Fruit fly (Drosophila melanogaster) whole organism, pupa: ENCODE measurements around the gene CG7492.

Source experiments
- CG13204 ChIP-seq: fragments of 200-800 bp; sonication (Bioruptor generic); optimal IDR thresholded peaks from 2 replicates; lab custom pipeline; 2018; ENCODE audit warnings: missing biosample characterization, mild to moderate bottlenecking, missing genetic modification characterization, moderate library complexity
- CG14655 ChIP-seq: fragments of 200-800 bp; sonication (Bioruptor generic); optimal IDR thresholded peaks from 3 replicates; lab custom pipeline; 2017; ENCODE audit warnings: mild to moderate bottlenecking, missing biosample characterization, missing genetic modification reagents, missing genetic modification characterization
- CG15710 ChIP-seq: fragments of 200-800 bp; sonication (Bioruptor generic); optimal IDR thresholded peaks from 2 replicates; lab custom pipeline; 2018; ENCODE audit warnings: missing biosample characterization, mild to moderate bottlenecking, missing genetic modification characterization, moderate library complexity
- CG17806 ChIP-seq: fragments of 200-800 bp; sonication (Bioruptor generic); optimal IDR thresholded peaks from 2 replicates; lab custom pipeline; 2018; ENCODE audit warnings: missing biosample characterization, mild to moderate bottlenecking, missing genetic modification characterization, moderate library complexity
- CG8159 ChIP-seq: fragments of 200-800 bp; sonication (Bioruptor generic); optimal IDR thresholded peaks from 3 replicates; lab custom pipeline; 2018; ENCODE audit warnings: missing biosample characterization, mild to moderate bottlenecking, missing genetic modification characterization, moderate library complexity
- Ets98B ChIP-seq: fragments of 200-800 bp; sonication (Bioruptor generic); IDR thresholded peaks from 2 replicates; pipeline ENCODE4 v1.3.6; 2022; ENCODE audit warnings: missing biosample characterization, missing genetic modification characterization
- gl ChIP-seq: fragments of 200-800 bp; sonication (Bioruptor generic); optimal IDR thresholded peaks from 2 replicates; lab custom pipeline; 2018; ENCODE audit warnings: missing biosample characterization, mild to moderate bottlenecking, missing genetic modification characterization

dm6 chr3L:7640297-7640696, 14.3 kb downstream of the CG7492 start, which contains the start of gene Urm1:
- no peak for TF ChIP-seq CG13204 (GFP tag; lab: Kevin White, UChicago)
- no peak for TF ChIP-seq gl (tag; lab: Kevin White, UChicago)
- TF ChIP-seq CG8159 (tag; lab: Kevin White, UChicago): no peak
- TF ChIP-seq Ets98B: no peak
- no peak for TF ChIP-seq CG14655 (GFP tag; lab: Kevin White, UChicago)
- TF ChIP-seq CG15710 (tag; lab: Kevin White, UChicago): no peak
- no peak for TF ChIP-seq CG17806 (tag; lab: Kevin White, UChicago)
